Fruit fly (Drosophila melanogaster) whole organism, adult: ENCODE measurements around the gene CG7320.

Experiments
- CG11617 ChIP-seq: fragments of 200-800 bp; sonication (Bioruptor generic); optimal IDR thresholded peaks from 2 replicates; lab custom pipeline; 2017; ENCODE audit warnings: mild to moderate bottlenecking, missing biosample characterization, missing genetic modification reagents, missing genetic modification characterization
- CG12768 ChIP-seq: fragments of 200-800 bp; sonication (Bioruptor generic); optimal IDR thresholded peaks from 2 replicates; lab custom pipeline; 2017; ENCODE audit warnings: missing biosample characterization, missing genetic modification characterization, mild to moderate bottlenecking, moderate library complexity, missing genetic modification reagents
- CG14711 ChIP-seq: fragments of 200-800 bp; sonication (Bioruptor generic); optimal IDR thresholded peaks from 2 replicates; lab custom pipeline; 2018; ENCODE audit warnings: missing biosample characterization, mild to moderate bottlenecking, missing genetic modification characterization, moderate library complexity
- CG1620 ChIP-seq: fragments of 200-800 bp; sonication (Bioruptor generic); optimal IDR thresholded peaks from 2 replicates; lab custom pipeline; 2016; ENCODE audit warnings: missing biosample characterization, missing genetic modification characterization
- CG33017 ChIP-seq: fragments of 200-800 bp; sonication (Bioruptor generic); optimal IDR thresholded peaks from 2 replicates; lab custom pipeline; 2018; ENCODE audit warnings: missing biosample characterization, mild to moderate bottlenecking, missing genetic modification characterization, moderate library complexity
- CG5204 ChIP-seq: fragments of 200-800 bp; sonication (Bioruptor generic); optimal IDR thresholded peaks from 2 replicates; lab custom pipeline; 2016; ENCODE audit warnings: missing biosample characterization, missing genetic modification characterization
- CG7045 ChIP-seq: fragments of 200-800 bp; sonication (Bioruptor generic); optimal IDR thresholded peaks from 2 replicates; lab custom pipeline; 2017; ENCODE audit warnings: missing biosample characterization, mild to moderate bottlenecking, missing genetic modification characterization
- CG7101 ChIP-seq: fragments of 200-800 bp; sonication (Bioruptor generic); optimal IDR thresholded peaks from 2 replicates; lab custom pipeline; 2018; ENCODE audit warnings: missing biosample characterization, mild to moderate bottlenecking, missing genetic modification characterization, moderate library complexity
- Clk ChIP-seq: fragments of 200-800 bp; sonication (Bioruptor generic); optimal IDR thresholded peaks from 2 replicates; lab custom pipeline; 2017; ENCODE audit warnings: missing biosample characterization, missing genetic modification characterization
- Crg-1 ChIP-seq: fragments of 200-800 bp; sonication (Bioruptor generic); optimal IDR thresholded peaks from 2 replicates; lab custom pipeline; 2016; ENCODE audit warnings: missing biosample characterization, missing genetic modification characterization
- Hr96 ChIP-seq: fragments of 200-800 bp; sonication (Bioruptor generic); optimal IDR thresholded peaks from 2 replicates; lab custom pipeline; 2016; ENCODE audit warnings: missing biosample characterization, missing genetic modification characterization
- Mnt ChIP-seq: fragments of 200-800 bp; sonication (Bioruptor generic); optimal IDR thresholded peaks from 2 replicates; lab custom pipeline; 2016; ENCODE audit warnings: missing biosample characterization, mild to moderate bottlenecking, missing genetic modification characterization
- bab1 ChIP-seq: fragments of 200-800 bp; sonication (Bioruptor generic); optimal IDR thresholded peaks from 3 replicates; lab custom pipeline; 2019; ENCODE audit warnings: missing biosample characterization, mild to moderate bottlenecking, missing genetic modification characterization, moderate library complexity
- cic ChIP-seq: fragments of 200-800 bp; sonication (Bioruptor generic); optimal IDR thresholded peaks from 2 replicates; lab custom pipeline; 2017; ENCODE audit warnings: missing biosample characterization, mild to moderate bottlenecking, missing genetic modification characterization, moderate library complexity
- cnc ChIP-seq, 2 experiments: fragments of >200 bp; optimal IDR thresholded peaks; 2 replicates each; lab custom pipeline; 2017
- kay ChIP-seq: fragments of 200-800 bp; sonication (Bioruptor generic); peaks from one replicate; lab custom pipeline; 2016; ENCODE audit warnings: missing biosample characterization, missing genetic modification characterization, borderline replicate concordance
- ovo ChIP-seq: fragments of 200-800 bp; sonication (Bioruptor generic); optimal IDR thresholded peaks from 2 replicates; lab custom pipeline; 2016; ENCODE audit warnings: missing biosample characterization, missing genetic modification characterization
- pad ChIP-seq: fragments of 200-800 bp; sonication (Bioruptor generic); optimal IDR thresholded peaks from 3 replicates; lab custom pipeline; 2017; ENCODE audit warnings: missing biosample characterization, missing genetic modification characterization, mild to moderate bottlenecking, moderate library complexity, missing genetic modification reagents
- tj ChIP-seq: fragments of 200-800 bp; sonication (Bioruptor generic); optimal IDR thresholded peaks from 3 replicates; lab custom pipeline; 2017; ENCODE audit warnings: missing biosample characterization, mild to moderate bottlenecking, missing genetic modification characterization, moderate library complexity
- toe ChIP-seq: fragments of 200-800 bp; sonication (Bioruptor generic); optimal IDR thresholded peaks from 2 replicates; lab custom pipeline; 2016; ENCODE audit warnings: missing biosample characterization, missing genetic modification characterization

Gene CG7320

DNA sequence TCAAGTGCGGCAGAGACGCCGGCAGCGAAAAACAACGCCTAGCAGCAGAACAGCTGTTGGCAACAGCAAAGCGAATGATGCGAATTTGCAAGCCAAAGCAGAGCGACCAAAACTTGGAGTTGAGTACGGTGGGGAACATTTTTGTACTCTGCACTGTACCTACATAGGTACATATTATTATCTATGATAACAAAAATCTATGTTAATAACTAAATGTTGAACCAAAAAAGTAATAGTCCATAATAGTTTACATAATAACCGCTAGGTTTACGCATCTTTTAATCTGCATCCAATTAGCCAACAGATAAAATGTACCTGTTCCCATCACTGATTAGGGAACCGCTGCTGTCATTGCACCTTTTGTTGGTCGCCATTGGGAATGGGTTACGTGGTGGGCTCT lies 19.4 kb upstream of the CG7320 start:
- TF ChIP-seq pad (GFP tag; lab: Kevin White, UChicago) (peak; percentile 59), toe (no peak)

DNA sequence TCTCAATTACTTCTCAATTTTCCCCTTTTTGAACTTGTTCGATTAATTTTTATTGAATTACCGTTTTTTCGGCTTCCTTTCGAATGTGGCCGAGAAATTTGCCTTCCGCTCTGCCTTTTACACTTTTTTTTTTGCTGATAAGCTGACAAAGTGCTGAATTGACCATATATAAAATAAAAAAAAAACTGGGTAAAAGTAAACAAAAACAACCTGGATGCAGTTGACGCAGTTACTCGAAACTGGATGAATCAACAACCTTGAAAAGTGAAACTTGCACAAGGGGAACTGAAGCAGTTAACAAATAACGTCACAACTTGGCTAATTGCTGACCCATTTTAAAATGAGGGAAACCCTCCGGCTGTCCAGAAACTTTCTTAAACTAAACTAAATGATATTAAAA lies 17.4 kb upstream of the CG7320 start:
- peak; percentile 20 for TF ChIP-seq kay (GFP tag; lab: Kevin White, UChicago)
- no peak for TF ChIP-seq bab1 (GFP tag; lab: Kevin White, UChicago)
- peak; percentile 93 for TF ChIP-seq tj

- TF ChIP-seq toe, result no peak
- TF ChIP-seq tj, result no peak
- TF ChIP-seq CG12768, result no peak
- no peak for TF ChIP-seq CG7101 (tag; lab: Kevin White, UChicago)
- no peak for TF ChIP-seq bab1 (GFP tag; lab: Kevin White, UChicago)
- TF ChIP-seq CG1620 (GFP tag; lab: Kevin White, UChicago), result no peak
- no peak for TF ChIP-seq Mnt (GFP tag; lab: Kevin White, UChicago)
- no peak for TF ChIP-seq kay (GFP tag; lab: Kevin White, UChicago)
- no peak for TF ChIP-seq CG14711
Measured at dm6 chr3L:18184762-18185161, 16.5 kb upstream of the CG7320 start.

DNA sequence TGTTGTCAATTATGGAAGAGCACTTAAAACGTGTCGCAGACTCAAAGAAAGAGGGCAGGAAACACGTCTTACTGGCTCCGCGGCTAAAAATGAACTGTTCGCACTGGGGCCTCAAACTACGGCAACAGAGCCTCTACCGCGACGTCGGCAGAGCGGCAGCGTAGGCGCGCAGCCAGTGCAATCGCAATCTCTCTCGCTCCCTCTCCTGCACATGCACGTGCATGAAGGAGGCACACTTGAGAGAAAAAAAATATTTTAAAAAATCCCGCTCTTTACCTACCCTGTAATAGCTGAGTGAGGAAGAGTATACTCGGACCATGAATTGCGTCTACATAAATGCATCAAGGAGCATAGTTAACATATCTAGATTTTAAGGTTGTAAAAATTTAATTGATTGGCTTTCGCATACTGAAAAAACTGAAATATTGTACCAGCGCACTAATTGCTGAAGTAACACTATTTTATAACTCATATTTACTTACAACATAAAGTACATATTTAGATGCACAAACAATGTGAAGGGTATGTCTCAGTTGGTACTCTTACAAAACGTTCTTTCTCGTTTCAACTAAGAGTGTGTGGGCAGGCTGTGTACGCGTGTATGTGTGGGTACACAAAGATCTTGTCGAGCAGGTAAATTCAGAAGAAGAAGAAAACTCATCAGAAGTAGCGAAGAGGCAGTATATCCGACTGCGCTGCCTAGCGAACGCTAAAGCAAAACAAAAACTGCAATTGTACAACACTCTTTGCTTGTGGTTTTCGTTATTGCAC lies 15.6 kb upstream of the CG7320 start, which contains the start of gene hid:
Gene hid (minus strand): TSS at position 100 of the 771 bp plus-strand sequence.
- TF ChIP-seq toe (peak; percentile 91), bab1 (GFP tag; lab: Kevin White, UChicago) (peak; percentile 91), CG5204 (GFP tag; lab: Kevin White, UChicago) (peak; percentile 92), Clk (GFP tag; lab: Kevin White, UChicago) (peak; percentile 89), pad (GFP tag; lab: Kevin White, UChicago) (peak; percentile 80), cnc (optimal IDR thresholded peaks at IDR 0.05; lab: Kevin White, UChicago) (no peak), Mnt (GFP tag; lab: Kevin White, UChicago) (peak; percentile 74), cic (peak; percentile 73), CG7101 (tag; lab: Kevin White, UChicago) (peak; percentile 87), CG33017 (tag; lab: Kevin White, UChicago) (peak; percentile 80), Hr96 (GFP tag; lab: Kevin White, UChicago) (peak; percentile 88), CG14711 (peak; percentile 85), kay (GFP tag; lab: Kevin White, UChicago) (peak; percentile 62), CG1620 (GFP tag; lab: Kevin White, UChicago) (peak; percentile 73), CG11617 (GFP tag; lab: Kevin White, UChicago) (peak; percentile 93), ovo (peak; percentile 65), tj (peak; percentile 78), Crg-1 (GFP tag; lab: Kevin White, UChicago) (peak; percentile 85), CG12768 (peak; percentile 82), CG7045 (GFP tag; lab: Kevin White, UChicago) (peak; percentile 95)

- no peak for TF ChIP-seq CG33017 (tag; lab: Kevin White, UChicago)
- no peak for TF ChIP-seq Clk (GFP tag; lab: Kevin White, UChicago)
- peak; percentile 12 for TF ChIP-seq kay (GFP tag; lab: Kevin White, UChicago)
Measured at dm6 chr3L:18186313-18186625, 15.0 kb upstream of the CG7320 start.

- TF ChIP-seq ovo, result no peak
- TF ChIP-seq kay (GFP tag; lab: Kevin White, UChicago), result peak; percentile 31
Measured at dm6 chr3L:18186779-18187178, 14.5 kb upstream of the CG7320 start.

DNA sequence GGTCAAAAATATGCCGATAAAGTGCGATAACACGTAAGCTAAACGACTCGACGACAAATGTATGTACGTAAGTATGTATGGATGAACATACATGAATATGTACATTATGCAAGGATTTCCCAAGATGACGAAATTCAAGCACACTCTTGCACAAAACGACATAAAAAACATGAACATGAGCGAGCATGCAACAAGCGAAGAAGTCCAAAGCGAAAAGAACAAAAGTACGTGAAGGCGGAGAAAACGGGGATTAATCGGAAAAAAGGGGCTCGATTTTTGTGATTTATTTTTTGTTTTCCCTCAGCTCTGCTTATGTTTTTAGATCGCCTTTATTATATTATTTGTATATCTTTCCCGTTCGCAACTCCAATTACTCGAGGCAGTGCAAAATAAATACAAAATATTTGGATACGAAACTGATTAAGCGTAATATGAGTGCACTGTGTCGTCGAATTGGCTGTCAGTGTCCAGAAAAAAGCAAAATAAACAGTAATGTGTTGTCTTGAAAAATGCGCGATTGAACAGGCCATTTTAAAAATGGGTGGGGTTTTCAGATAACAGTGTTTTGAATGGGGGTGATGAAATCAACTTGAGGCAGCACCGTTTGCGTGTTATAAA lies 13.7 kb upstream of the CG7320 start:
- TF ChIP-seq CG11617 (GFP tag; lab: Kevin White, UChicago) (no peak), tj (peak; percentile 97), CG12768 (no peak), bab1 (GFP tag; lab: Kevin White, UChicago) (peak; percentile 10)

DNA sequence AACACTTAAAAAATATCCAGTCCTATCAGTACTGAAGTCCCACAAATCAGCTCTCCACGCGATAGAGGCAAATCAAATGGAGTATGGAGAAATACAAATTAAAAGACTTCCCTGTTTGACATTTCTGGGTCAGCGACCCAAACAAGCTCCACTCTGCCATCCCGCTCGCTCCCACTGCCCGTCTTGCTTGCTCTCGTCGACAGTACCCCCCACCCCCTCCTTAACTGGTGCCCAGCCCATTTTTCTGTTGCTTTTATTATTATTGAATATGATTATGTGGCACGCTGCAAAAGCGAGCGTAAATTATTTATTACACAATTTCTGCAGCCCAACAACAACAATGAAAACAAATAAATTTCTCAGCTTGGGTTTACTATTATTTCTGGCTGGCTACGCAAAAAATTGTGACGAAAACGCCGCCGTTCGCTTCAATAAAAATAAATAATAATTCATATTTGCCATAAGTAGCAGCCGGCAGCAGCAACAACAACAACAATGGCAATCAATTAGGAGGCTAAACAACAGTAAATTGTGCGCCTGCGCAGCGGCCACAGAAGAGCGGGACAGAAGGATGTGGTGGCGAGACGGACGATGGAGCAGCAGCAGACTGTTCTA lies 12.7 kb upstream of the CG7320 start:
- TF ChIP-seq pad (GFP tag; lab: Kevin White, UChicago) (peak; percentile 2), Mnt (GFP tag; lab: Kevin White, UChicago) (no peak), tj (peak; percentile 57)
